Worm (Caenorhabditis elegans) whole organism, young adult: ENCODE measurements around the gene C36E8.4.

Experiments
- B0035.1 ChIP-seq: sonication (generic microtip); optimal IDR thresholded peaks from 2 replicates; lab custom pipeline; 2016; ENCODE audit warnings: missing genetic modification characterization, mild to moderate bottlenecking, missing compliant biosample characterization, missing genotype, missing genetic modification reagents
- C06A6.2 ChIP-seq: fragments of 200-800 bp; sonication (Bioruptor generic); conservative IDR thresholded peaks from 2 replicates; pipeline ENCODE4 v1.3.6; 2022; ENCODE audit warnings: missing genetic modification characterization, missing compliant biosample characterization
- F57A8.1 ChIP-seq: fragments of 200-800 bp; sonication (Bioruptor generic); optimal IDR thresholded peaks from 2 replicates; lab custom pipeline; 2018; ENCODE audit warnings: mild to moderate bottlenecking, missing genetic modification characterization, moderate library complexity, missing compliant biosample characterization
- Y53G8AR.9 ChIP-seq: fragments of 200-800 bp; sonication (Bioruptor generic); conservative IDR thresholded peaks from 2 replicates; pipeline ENCODE4 v1.3.6; 2022; ENCODE audit warnings: missing genetic modification reagents, missing genetic modification characterization, missing compliant biosample characterization
- Y56A3A.18 ChIP-seq: fragments of 200-800 bp; sonication (Bioruptor generic); IDR thresholded peaks from 2 replicates; pipeline ENCODE4 v1.3.6; 2022; ENCODE audit warnings: missing genetic modification reagents, missing genetic modification characterization, missing compliant biosample characterization
- ZK185.1 ChIP-seq: sonication (generic microtip); optimal IDR thresholded peaks from 2 replicates; lab custom pipeline; 2016; ENCODE audit warnings: mild to moderate bottlenecking, missing genetic modification characterization, missing compliant biosample characterization; ENCODE audit not compliant: poor library complexity, severe bottlenecking
- athp-1 ChIP-seq: sonication (generic microtip); optimal IDR thresholded peaks from 2 replicates; lab custom pipeline; 2017; ENCODE audit warnings: mild to moderate bottlenecking, missing genetic modification characterization, missing compliant biosample characterization
- ccch-3 ChIP-seq: fragments of 200-800 bp; sonication (Bioruptor generic); optimal IDR thresholded peaks from 2 replicates; lab custom pipeline; 2018; ENCODE audit warnings: mild to moderate bottlenecking, missing genetic modification characterization, missing compliant biosample characterization
- cebp-2 ChIP-seq: fragments of 200-800 bp; sonication (Bioruptor generic); IDR thresholded peaks from 2 replicates; pipeline ENCODE4 v1.3.6; 2022; ENCODE audit warnings: missing genetic modification characterization, missing compliant biosample characterization
- ceh-58 ChIP-seq: fragments of 200-800 bp; sonication (Bioruptor generic); IDR thresholded peaks from 2 replicates; pipeline ENCODE4 v1.3.6; 2022; ENCODE audit warnings: missing genetic modification characterization, missing compliant biosample characterization
- ceh-91 ChIP-seq: fragments of 200-800 bp; sonication (Bioruptor generic); IDR thresholded peaks from 2 replicates; pipeline ENCODE4 v1.3.6; 2022; ENCODE audit warnings: missing genetic modification reagents, missing genetic modification characterization, missing compliant biosample characterization
- chd-7 ChIP-seq: sonication (generic microtip); optimal IDR thresholded peaks from 2 replicates; lab custom pipeline; 2016; ENCODE audit warnings: mild to moderate bottlenecking, missing genetic modification characterization, moderate library complexity, missing compliant biosample characterization
- dox-1 ChIP-seq: fragments of 200-800 bp; sonication (Bioruptor generic); IDR thresholded peaks from 2 replicates; pipeline ENCODE4 v1.3.6; 2022; ENCODE audit warnings: missing genetic modification reagents, missing genetic modification characterization, missing compliant biosample characterization
- dpl-1 ChIP-seq: fragments of 150-350 bp; optimal IDR thresholded peaks from 2 replicates; lab custom pipeline; 2014; ENCODE audit warnings: missing biosample characterization, missing genetic modification reagents, missing genetic modification characterization
- efl-1 ChIP-seq: fragments of 150-350 bp; optimal IDR thresholded peaks from 2 replicates; lab custom pipeline; 2014; ENCODE audit warnings: missing biosample characterization, missing genetic modification reagents, missing genetic modification characterization
- ekl-4 ChIP-seq: fragments of 200-800 bp; sonication (Bioruptor generic); IDR thresholded peaks from 2 replicates; pipeline ENCODE4 v1.3.6; 2022; ENCODE audit warnings: missing genetic modification reagents, missing genetic modification characterization, missing compliant biosample characterization
- ets-4 ChIP-seq: fragments of 200-800 bp; sonication (Bioruptor generic); optimal IDR thresholded peaks from 2 replicates; lab custom pipeline; 2018; ENCODE audit warnings: mild to moderate bottlenecking, missing genetic modification characterization, missing compliant biosample characterization
- hlh-26 ChIP-seq: fragments of 200-800 bp; sonication (Bioruptor generic); conservative IDR thresholded peaks from 2 replicates; pipeline ENCODE4 v1.3.6; 2022; ENCODE audit warnings: missing genetic modification reagents, missing genetic modification characterization, missing compliant biosample characterization
- hmg-1.2 ChIP-seq: fragments of 200-800 bp; sonication (Bioruptor generic); IDR thresholded peaks from 2 replicates; pipeline ENCODE4 v1.3.6; 2022; ENCODE audit warnings: missing genetic modification reagents, missing genetic modification characterization, missing compliant biosample characterization
- hmg-20 ChIP-seq: fragments of 200-800 bp; sonication (Bioruptor generic); IDR thresholded peaks from 2 replicates; pipeline ENCODE4 v1.3.6; 2022; ENCODE audit warnings: missing genetic modification reagents, missing genetic modification characterization, missing compliant biosample characterization
- hrde-1 ChIP-seq: sonication (generic microtip); optimal IDR thresholded peaks from 2 replicates; lab custom pipeline; 2016; ENCODE audit warnings: missing genetic modification characterization, mild to moderate bottlenecking, missing compliant biosample characterization, moderate library complexity, missing genotype, missing genetic modification reagents, borderline replicate concordance
- let-607 ChIP-seq, 2 experiments: fragments of 200-800 bp in 1 of 2; sonication (Bioruptor generic) in 1 of 2; sonication (generic microtip) in 1 of 2; optimal IDR thresholded peaks; 2 replicates each; lab custom pipeline; 2016 to 2018; ENCODE audit warnings: mild to moderate bottlenecking in 2 of 2, missing compliant biosample characterization in 2 of 2, missing genetic modification characterization in 2 of 2, moderate library complexity in 2 of 2, missing genotype in 1 of 2
- lin-35 ChIP-seq, 3 experiments: fragments of 150-350 bp in 2 of 3; sonication (generic microtip) in 1 of 3; optimal IDR thresholded peaks; 2 replicates each; lab custom pipeline; 2014 to 2018; ENCODE audit warnings: missing biosample characterization in 3 of 3, missing genetic modification characterization in 3 of 3, missing genetic modification reagents in 3 of 3
- lin-54 ChIP-seq: fragments of 200-800 bp; sonication (Bioruptor generic); optimal IDR thresholded peaks from 2 replicates; lab custom pipeline; 2018; ENCODE audit warnings: mild to moderate bottlenecking, missing genetic modification characterization, missing compliant biosample characterization
- mcd-1 ChIP-seq: fragments of 200-800 bp; sonication (Bioruptor generic); IDR thresholded peaks from 2 replicates; pipeline ENCODE4 v1.3.6; 2022; ENCODE audit warnings: missing genetic modification reagents, missing genetic modification characterization, missing compliant biosample characterization
- mes-4 ChIP-seq: sonication (generic microtip); optimal IDR thresholded peaks from 2 replicates; lab custom pipeline; 2016; ENCODE audit warnings: missing genotype, missing genetic modification characterization, missing compliant biosample characterization
- nfya-1 ChIP-seq: sonication (generic microtip); optimal IDR thresholded peaks from 2 replicates; lab custom pipeline; 2017; ENCODE audit warnings: antibody characterized with exemption, missing compliant biosample characterization, missing genetic modification characterization, borderline replicate concordance; ENCODE audit not compliant: insufficient read depth
- nhr-80 ChIP-seq: sonication (generic microtip); optimal IDR thresholded peaks from 2 replicates; lab custom pipeline; 2016; ENCODE audit warnings: missing genetic modification characterization, missing compliant biosample characterization
- rcor-1 ChIP-seq: fragments of 200-800 bp; sonication (Bioruptor generic); IDR thresholded peaks from 2 replicates; pipeline ENCODE4 v1.3.6; 2022; ENCODE audit warnings: missing genetic modification reagents, missing genetic modification characterization, missing compliant biosample characterization
- sea-2 ChIP-seq: fragments of 200-800 bp; sonication (Bioruptor generic); IDR thresholded peaks from 2 replicates; pipeline ENCODE4 v1.3.6; 2022; ENCODE audit warnings: missing genetic modification characterization, missing compliant biosample characterization
- snpc-1.1 ChIP-seq: sonication (generic microtip); optimal IDR thresholded peaks from 2 replicates; lab custom pipeline; 2017; ENCODE audit warnings: missing genetic modification characterization, mild to moderate bottlenecking, missing compliant biosample characterization, antibody characterized with exemption, moderate library complexity, missing genotype, missing genetic modification reagents; ENCODE audit not compliant: insufficient read depth
- snpc-1.3 ChIP-seq: sonication (generic microtip); optimal IDR thresholded peaks from 2 replicates; lab custom pipeline; 2017; ENCODE audit warnings: missing genetic modification characterization, mild to moderate bottlenecking, missing compliant biosample characterization, antibody characterized with exemption, moderate library complexity, missing genotype, missing genetic modification reagents; ENCODE audit not compliant: insufficient read depth
- tbp1 ChIP-seq: fragments of 200-800 bp; sonication (Bioruptor generic); optimal IDR thresholded peaks from 2 replicates; lab custom pipeline; 2018; ENCODE audit warnings: mild to moderate bottlenecking, missing genetic modification characterization, missing compliant biosample characterization
- unc-130 ChIP-seq: sonication (generic microtip); optimal IDR thresholded peaks from 2 replicates; lab custom pipeline; 2016; ENCODE audit warnings: missing genetic modification reagents, missing genetic modification characterization, missing compliant biosample characterization
- xnd-1 ChIP-seq: sonication (generic microtip); optimal IDR thresholded peaks from 2 replicates; lab custom pipeline; 2016; ENCODE audit warnings: missing genotype, missing genetic modification reagents, missing genetic modification characterization, missing compliant biosample characterization
- ztf-18 ChIP-seq: sonication (generic microtip); optimal IDR thresholded peaks from 2 replicates; lab custom pipeline; 2016; ENCODE audit warnings: missing genotype, mild to moderate bottlenecking, missing genetic modification characterization, missing compliant biosample characterization
- ztf-28 ChIP-seq: fragments of 200-800 bp; sonication (Bioruptor generic); IDR thresholded peaks from 2 replicates; pipeline ENCODE4 v1.3.6; 2022; ENCODE audit warnings: missing genetic modification reagents, missing genetic modification characterization, missing compliant biosample characterization

Gene C36E8.4

ce11 chrIII:4049150-4049549, 37.0 kb downstream of the C36E8.4 start (continued):
- TF ChIP-seq unc-130 (GFP tag; lab: Kevin White, UChicago) (no peak), nfya-1 (tag; lab: Kevin White, UChicago) (no peak)

ce11 chrIII:4057894-4058293, 45.8 kb downstream of the C36E8.4 start, which contains the start of gene rcq-5:
TSS of gene rcq-5 (minus strand) at chrIII:4057976.
- TF ChIP-seq lin-54 (GFP tag; lab: Kevin White, UChicago) (peak; percentile 57), ZK185.1 (no peak), efl-1 (GFP tag; lab: Kevin White, UChicago) (peak; percentile 64), dpl-1 (GFP tag; lab: Kevin White, UChicago) (peak; percentile 34), ekl-4 (GFP tag; lab: Robert Waterston, UW) (no peak), tbp1 (GFP tag; lab: Kevin White, UChicago) (no peak), Y53G8AR.9 (no peak), ztf-28 (GFP tag; lab: Robert Waterston, UW) (no peak), chd-7 (tag; lab: Kevin White, UChicago) (no peak), let-607 (tag; optimal IDR thresholded peaks at IDR 0.05; lab: Kevin White, UChicago) (no peak), unc-130 (GFP tag; lab: Kevin White, UChicago) (no peak), dox-1 (GFP tag; lab: Robert Waterston, UW) (no peak), mcd-1 (GFP tag; lab: Robert Waterston, UW) (peak; percentile 78), lin-35 (GFP tag; optimal IDR thresholded peaks at IDR 0.05; lab: Kevin White, UChicago) (peak in 1 of 3 experiments; percentile 58), Y56A3A.18 (GFP tag; lab: Robert Waterston, UW) (no peak), xnd-1 (tag; lab: Kevin White, UChicago) (no peak), F57A8.1 (GFP tag; lab: Kevin White, UChicago) (no peak), ceh-91 (no peak), hrde-1 (tag; lab: Kevin White, UChicago) (no peak), snpc-1.3 (tag; lab: Kevin White, UChicago) (no peak), ceh-58 (GFP tag; lab: Robert Waterston, UW) (no peak), athp-1 (no peak), ccch-3 (no peak), B0035.1 (no peak)

ce11 chrIII:4058643-4059042, 46.5 kb downstream of the C36E8.4 start, which contains the start of gene his-69:
TSS of gene his-69 (minus strand) at chrIII:4058743.
- no peak for TF ChIP-seq mes-4 (tag; lab: Kevin White, UChicago)
- no peak for TF ChIP-seq C06A6.2 (GFP tag; lab: Robert Waterston, UW)
- TF ChIP-seq nhr-80 (tag; lab: Kevin White, UChicago) = no peak
- TF ChIP-seq rcor-1 = no peak
- no peak for TF ChIP-seq hlh-26 (GFP tag; lab: Robert Waterston, UW)
- TF ChIP-seq snpc-1.1 (tag; lab: Kevin White, UChicago) = no peak
- no peak for TF ChIP-seq ztf-18
- TF ChIP-seq sea-2 (GFP tag; lab: Robert Waterston, UW) = no peak
- no peak for TF ChIP-seq ets-4
- TF ChIP-seq cebp-2 = no peak
- TF ChIP-seq hmg-1.2 (GFP tag; lab: Robert Waterston, UW) = no peak
- TF ChIP-seq ceh-91 = no peak
- TF ChIP-seq hmg-20 (GFP tag; lab: Robert Waterston, UW) = no peak
